Worm (Caenorhabditis elegans) whole organism, early embryonic: Measurements from ENCODE around the gene C43C3.4.

ENCODE experiments used
- B0310.2 ChIP-seq: sonication (generic microtip); optimal IDR thresholded peaks from 2 replicates; lab custom pipeline; 2016; ENCODE audit warnings: mild to moderate bottlenecking, missing genetic modification characterization, missing compliant biosample characterization
- F13C5.2 ChIP-seq: sonication (generic microtip); optimal IDR thresholded peaks from 2 replicates; lab custom pipeline; 2017; ENCODE audit warnings: mild to moderate bottlenecking, missing genetic modification characterization, inconsistent platforms, missing compliant biosample characterization
- aly-1 ChIP-seq: sonication (generic microtip); optimal IDR thresholded peaks from 2 replicates; lab custom pipeline; 2016; ENCODE audit warnings: missing genetic modification characterization, missing compliant biosample characterization
- ama-1 ChIP-seq: fragments of 150-350 bp; optimal IDR thresholded peaks from 2 replicates; lab custom pipeline; 2014
- ceh-13 ChIP-seq: fragments of 200-800 bp; sonication (Bioruptor generic); optimal IDR thresholded peaks from 2 replicates; lab custom pipeline; 2018; ENCODE audit warnings: mild to moderate bottlenecking, missing genetic modification characterization, missing compliant biosample characterization
- ceh-36 ChIP-seq: sonication (generic microtip); optimal IDR thresholded peaks from 2 replicates; lab custom pipeline; 2016; ENCODE audit warnings: missing genetic modification characterization, inconsistent platforms, missing compliant biosample characterization
- ets-7 ChIP-seq: sonication (generic microtip); optimal IDR thresholded peaks from 2 replicates; lab custom pipeline; 2016; ENCODE audit warnings: missing genotype, missing genetic modification characterization, missing compliant biosample characterization
- flt-1 ChIP-seq: fragments of 200-800 bp; sonication (Bioruptor generic); IDR thresholded peaks from 2 replicates; pipeline ENCODE4 v1.3.6; 2022; ENCODE audit warnings: missing genetic modification characterization, missing compliant biosample characterization
- hmbx-1 ChIP-seq: sonication (generic microtip); optimal IDR thresholded peaks from 2 replicates; lab custom pipeline; 2016; ENCODE audit warnings: mild to moderate bottlenecking, missing genetic modification characterization, missing compliant biosample characterization
- hmg-4 ChIP-seq: fragments of 200-800 bp; sonication (Bioruptor generic); optimal IDR thresholded peaks from 2 replicates; lab custom pipeline; 2018; ENCODE audit warnings: mild to moderate bottlenecking, missing genetic modification characterization, missing compliant biosample characterization
- hnd-1 ChIP-seq: sonication (generic microtip); optimal IDR thresholded peaks from 2 replicates; lab custom pipeline; 2016; ENCODE audit warnings: missing genetic modification characterization, missing compliant biosample characterization
- pes-1 ChIP-seq: fragments of 200-800 bp; sonication (Bioruptor generic); IDR thresholded peaks from 2 replicates; pipeline ENCODE4 v1.3.6; 2022; ENCODE audit warnings: missing genetic modification reagents, missing genetic modification characterization, missing compliant biosample characterization
- scrt-1 ChIP-seq: fragments of 200-800 bp; sonication (Bioruptor generic); IDR thresholded peaks from 2 replicates; pipeline ENCODE4 v1.3.6; 2022; ENCODE audit warnings: missing genetic modification characterization, missing compliant biosample characterization
- sea-1 ChIP-seq: fragments of 200-800 bp; sonication (Bioruptor generic); conservative IDR thresholded peaks from 2 replicates; pipeline ENCODE4 v1.3.6; 2022; ENCODE audit warnings: missing genetic modification characterization, missing compliant biosample characterization
- tbx-11 ChIP-seq: fragments of 200-800 bp; sonication (Bioruptor generic); IDR thresholded peaks from 2 replicates; pipeline ENCODE4 v1.3.6; 2022; ENCODE audit warnings: missing genetic modification characterization, missing compliant biosample characterization
- tbx-37 ChIP-seq: fragments of 200-800 bp; sonication (Bioruptor generic); conservative IDR thresholded peaks from 2 replicates; pipeline ENCODE4 v1.3.6; 2022; ENCODE audit warnings: missing genetic modification reagents, missing genetic modification characterization, missing compliant biosample characterization
- tra-4 ChIP-seq: sonication (generic microtip); optimal IDR thresholded peaks from 2 replicates; lab custom pipeline; 2017; ENCODE audit warnings: missing genetic modification characterization, missing compliant biosample characterization

C43C3.4 gene

ce11 chrX:9674799-9675198, at the start of gene C43C3.4:
Gene C43C3.4, minus strand, starts transcription at chrX:9674899.
- no peak for TF ChIP-seq B0310.2 (tag; lab: Kevin White, UChicago)
- TF ChIP-seq tra-4 = no peak
- no peak for TF ChIP-seq ets-7
- no peak for TF ChIP-seq sea-1 (GFP tag; lab: Robert Waterston, UW)
- TF ChIP-seq tbx-37 (GFP tag; lab: Robert Waterston, UW) = no peak
- no peak for TF ChIP-seq hnd-1 (tag; lab: Kevin White, UChicago)
- no peak for TF ChIP-seq scrt-1 (GFP tag; lab: Robert Waterston, UW)
- no peak for TF ChIP-seq flt-1
- no peak for TF ChIP-seq pes-1 (GFP tag; lab: Robert Waterston, UW)
- TF ChIP-seq hmg-4 = no peak
- TF ChIP-seq ceh-13 = no peak
- TF ChIP-seq ceh-36 (tag; lab: Kevin White, UChicago) = no peak
- TF ChIP-seq hmbx-1 = no peak

- TF ChIP-seq B0310.2 (tag; lab: Kevin White, UChicago) (no peak), hmbx-1 (no peak), sea-1 (GFP tag; lab: Robert Waterston, UW) (no peak), pes-1 (GFP tag; lab: Robert Waterston, UW) (no peak), tbx-37 (GFP tag; lab: Robert Waterston, UW) (no peak), tbx-11 (GFP tag; lab: Robert Waterston, UW) (no peak), ama-1 (no peak)
Measured at ce11 chrX:9719070-9719469, 44.4 kb upstream of the C43C3.4 start.

ce11 chrX:9717265-9717664, 42.6 kb upstream of the C43C3.4 start, which contains the start of gene him-4:
Gene him-4, plus strand, starts transcription at chrX:9717565.
- TF ChIP-seq pes-1 (GFP tag; lab: Robert Waterston, UW) (no peak), flt-1 (no peak), ets-7 (no peak), F13C5.2 (tag; lab: Kevin White, UChicago) (no peak), scrt-1 (GFP tag; lab: Robert Waterston, UW) (no peak), ceh-36 (tag; lab: Kevin White, UChicago) (no peak), ama-1 (no peak), B0310.2 (tag; lab: Kevin White, UChicago) (no peak), tra-4 (no peak), aly-1 (tag; lab: Kevin White, UChicago) (no peak), hmg-4 (no peak), hnd-1 (tag; lab: Kevin White, UChicago) (no peak), tbx-11 (GFP tag; lab: Robert Waterston, UW) (no peak), ceh-13 (no peak), sea-1 (GFP tag; lab: Robert Waterston, UW) (no peak), tbx-37 (GFP tag; lab: Robert Waterston, UW) (no peak)

DNA sequence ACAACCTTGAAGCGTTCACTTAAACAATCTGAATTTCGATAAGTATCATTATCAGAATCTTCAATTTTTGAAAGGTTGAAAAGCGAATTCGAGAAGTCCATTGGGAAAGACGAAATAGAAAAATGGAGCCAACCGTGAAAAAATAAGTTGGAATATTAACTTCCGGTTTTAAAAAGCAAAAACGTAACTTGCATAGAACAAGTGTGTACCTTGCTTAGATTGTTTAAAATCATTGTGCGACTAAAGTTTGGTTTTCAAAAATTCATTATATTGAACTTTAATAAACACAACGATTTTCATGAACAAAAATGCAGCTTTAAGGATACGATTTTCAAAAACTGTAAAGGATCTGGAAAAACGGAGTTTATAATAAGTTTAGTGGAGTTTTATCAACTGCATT, 38.9 kb upstream of the C43C3.4 start, which contains the start of gene F15G9.2:
Gene F15G9.2 (minus strand): TSS at position 101 of the 400 bp plus-strand sequence.
- no peak for TF ChIP-seq hnd-1 (tag; lab: Kevin White, UChicago)
- TF ChIP-seq tbx-37 (GFP tag; lab: Robert Waterston, UW) = no peak
- TF ChIP-seq ama-1 = no peak
- no peak for TF ChIP-seq ceh-13
- no peak for TF ChIP-seq flt-1
- TF ChIP-seq tra-4 = no peak

ce11 chrX:9709462-9709861, 34.8 kb upstream of the C43C3.4 start, which contains the start of gene F15G9.6:
Gene F15G9.6, plus strand, starts transcription at chrX:9709762.
- TF ChIP-seq scrt-1 (GFP tag; lab: Robert Waterston, UW) (no peak), sea-1 (GFP tag; lab: Robert Waterston, UW) (no peak), tbx-11 (GFP tag; lab: Robert Waterston, UW) (no peak), ceh-13 (no peak), hmbx-1 (no peak), ets-7 (no peak), F13C5.2 (tag; lab: Kevin White, UChicago) (no peak), tra-4 (no peak), B0310.2 (tag; lab: Kevin White, UChicago) (no peak)

- TF ChIP-seq tbx-11 (GFP tag; lab: Robert Waterston, UW) (no peak), B0310.2 (tag; lab: Kevin White, UChicago) (no peak), sea-1 (GFP tag; lab: Robert Waterston, UW) (no peak), hmg-4 (no peak), tbx-37 (GFP tag; lab: Robert Waterston, UW) (no peak), scrt-1 (GFP tag; lab: Robert Waterston, UW) (no peak), aly-1 (tag; lab: Kevin White, UChicago) (no peak), flt-1 (no peak), pes-1 (GFP tag; lab: Robert Waterston, UW) (no peak), tra-4 (no peak), ama-1 (no peak), ceh-13 (no peak), F13C5.2 (tag; lab: Kevin White, UChicago) (no peak)
Measured at ce11 chrX:9706084-9706483, 31.4 kb upstream of the C43C3.4 start, which contains the start of gene F15G9.1. Gene F15G9.1, plus strand, starts transcription at chrX:9706384.

DNA sequence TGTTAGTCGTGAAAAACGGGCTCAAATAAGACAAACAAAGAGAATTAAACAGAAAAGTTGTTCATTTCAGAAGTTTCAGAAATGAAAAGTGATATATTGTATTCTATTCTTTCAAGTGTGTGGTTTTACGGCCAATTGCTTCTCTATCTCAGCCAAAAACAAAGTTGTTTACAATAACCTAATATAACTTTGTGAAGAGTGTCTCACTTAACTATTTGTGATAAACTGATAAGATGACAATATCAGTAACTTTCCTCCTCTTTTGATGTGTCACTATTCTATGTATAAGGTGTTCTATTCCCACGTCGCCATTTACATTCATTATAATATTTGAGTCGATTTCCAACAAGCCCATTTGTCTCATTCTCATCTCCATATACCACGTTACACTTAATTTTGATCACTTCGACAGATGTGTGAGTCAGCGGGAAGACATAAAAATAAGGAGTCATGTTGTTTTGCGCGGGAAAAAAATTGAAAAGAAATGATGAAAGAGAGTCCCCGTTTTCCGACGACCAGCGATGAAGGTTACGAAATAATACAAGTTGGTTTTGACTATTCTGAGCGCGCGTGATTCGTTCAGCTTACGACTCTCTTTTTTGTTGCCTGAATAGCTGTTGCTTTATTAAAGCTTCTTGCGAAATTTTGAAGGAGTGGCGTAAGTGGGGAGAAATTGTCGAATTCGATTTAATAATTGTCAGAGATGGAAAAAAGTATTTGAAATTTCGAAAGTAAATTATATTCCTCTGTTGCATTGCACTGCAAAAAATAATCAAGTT, 30.7 kb upstream of the C43C3.4 start:
- TF ChIP-seq hmbx-1 = no peak
- no peak for TF ChIP-seq tbx-11 (GFP tag; lab: Robert Waterston, UW)
- no peak for TF ChIP-seq pes-1 (GFP tag; lab: Robert Waterston, UW)
- TF ChIP-seq tbx-37 (GFP tag; lab: Robert Waterston, UW) = no peak
- no peak for TF ChIP-seq ets-7
- TF ChIP-seq sea-1 (GFP tag; lab: Robert Waterston, UW) = no peak
- no peak for TF ChIP-seq aly-1 (tag; lab: Kevin White, UChicago)
- TF ChIP-seq flt-1 = no peak
- no peak for TF ChIP-seq hnd-1 (tag; lab: Kevin White, UChicago)
- TF ChIP-seq tra-4 = no peak
- no peak for TF ChIP-seq hmg-4
- TF ChIP-seq ama-1 = no peak
- TF ChIP-seq ceh-36 (tag; lab: Kevin White, UChicago) = no peak
- no peak for TF ChIP-seq F13C5.2 (tag; lab: Kevin White, UChicago)
- no peak for TF ChIP-seq scrt-1 (GFP tag; lab: Robert Waterston, UW)
